Worm (Caenorhabditis elegans) whole organism, L3 larva: ENCODE results near the gene chil-22.
"Not testable (repeated sequence)": the region's sequence is repeated elsewhere in the genome, so short reads cannot be mapped to it uniquely, and the experiment has no call there.

ENCODE experiments used
- ZK546.5 ChIP-seq: sonication (generic microtip); optimal IDR thresholded peaks from 2 replicates; lab custom pipeline; 2017; ENCODE audit warnings: missing biosample characterization, missing genetic modification characterization
- ama-1 ChIP-seq: fragments of 150-350 bp; optimal IDR thresholded peaks from 2 replicates; lab custom pipeline; 2018
- ceh-16 ChIP-seq: sonication (generic microtip); optimal IDR thresholded peaks from 2 replicates; lab custom pipeline; 2017; ENCODE audit warnings: missing biosample characterization, missing genetic modification characterization
- ceh-82 ChIP-seq: fragments of 150-350 bp; optimal IDR thresholded peaks from 2 replicates; lab custom pipeline; 2014; ENCODE audit warnings: missing biosample characterization, missing genetic modification characterization
- daf-12 ChIP-seq: fragments of 150-350 bp; optimal IDR thresholded peaks from 2 replicates; lab custom pipeline; 2014; ENCODE audit warnings: missing biosample characterization, missing genetic modification reagents, missing genetic modification characterization
- egl-27 ChIP-seq: sonication (generic microtip); optimal IDR thresholded peaks from 4 replicates; lab custom pipeline; 2017; ENCODE audit warnings: missing biosample characterization, missing genetic modification reagents, missing genetic modification characterization
- egl-5 ChIP-seq: fragments of 150-350 bp; optimal IDR thresholded peaks from 2 replicates; lab custom pipeline; 2017; ENCODE audit warnings: missing biosample characterization, missing genetic modification reagents, missing genetic modification characterization, inconsistent platforms
- elt-1 ChIP-seq: fragments of 150-350 bp; optimal IDR thresholded peaks from 2 replicates; lab custom pipeline; 2014; ENCODE audit warnings: missing biosample characterization, missing genetic modification characterization
- elt-2 ChIP-seq: sonication (generic microtip); optimal IDR thresholded peaks from 2 replicates; lab custom pipeline; 2016; ENCODE audit warnings: missing genetic modification reagents, mild to moderate bottlenecking, missing genetic modification characterization, missing compliant biosample characterization
- elt-3 ChIP-seq, 3 experiments: fragments of 150-350 bp in 1 of 3; sonication (generic microtip) in 2 of 3; optimal IDR thresholded peaks; 2 replicates in 2 of 3; 4 replicates in 1 of 3; lab custom pipeline; 2014 to 2017; ENCODE audit warnings: missing biosample characterization in 3 of 3, missing genetic modification characterization in 3 of 3
- eor-1 ChIP-seq, 2 experiments: fragments of 150-350 bp; optimal IDR thresholded peaks; 2 replicates each; lab custom pipeline; 2014 to 2018; ENCODE audit warnings: missing biosample characterization in 2 of 2, missing genetic modification characterization in 2 of 2
- fkh-2 ChIP-seq: fragments of 150-350 bp; optimal IDR thresholded peaks from 2 replicates; lab custom pipeline; 2014; ENCODE audit warnings: missing biosample characterization, missing genetic modification reagents, missing genetic modification characterization
- fos-1 ChIP-seq: fragments of 150-350 bp; optimal IDR thresholded peaks from 2 replicates; lab custom pipeline; 2014; ENCODE audit warnings: missing biosample characterization, missing genetic modification characterization
- jun-1 ChIP-seq: fragments of 150-350 bp; optimal IDR thresholded peaks from 2 replicates; lab custom pipeline; 2014; ENCODE audit warnings: missing biosample characterization, missing genetic modification reagents, missing genetic modification characterization
- mdl-1 ChIP-seq: fragments of 150-350 bp; optimal IDR thresholded peaks from 2 replicates; lab custom pipeline; 2014; ENCODE audit warnings: missing biosample characterization, missing genetic modification characterization
- nfya-1 ChIP-seq: sonication (generic microtip); optimal IDR thresholded peaks from 2 replicates; lab custom pipeline; 2017; ENCODE audit warnings: missing genetic modification characterization, mild to moderate bottlenecking, missing compliant biosample characterization, antibody characterized with exemption, moderate library complexity; ENCODE audit not compliant: insufficient read depth
- nhr-237 ChIP-seq: fragments of 150-350 bp; optimal IDR thresholded peaks from 2 replicates; lab custom pipeline; 2014; ENCODE audit warnings: missing biosample characterization, missing genetic modification characterization
- nhr-28 ChIP-seq: fragments of 150-350 bp; optimal IDR thresholded peaks from 2 replicates; lab custom pipeline; 2014; ENCODE audit warnings: missing biosample characterization, missing genetic modification characterization
- nhr-67 ChIP-seq: fragments of 150-350 bp; optimal IDR thresholded peaks from 2 replicates; lab custom pipeline; 2014; ENCODE audit warnings: missing biosample characterization, missing genetic modification characterization
- nhr-76 ChIP-seq: fragments of 150-350 bp; sonication (generic microtip); optimal IDR thresholded peaks from 5 replicates; lab custom pipeline; 2014; ENCODE audit warnings: missing biosample characterization, missing genetic modification characterization
- nhr-77 ChIP-seq: fragments of 150-350 bp; optimal IDR thresholded peaks from 2 replicates; lab custom pipeline; 2014; ENCODE audit warnings: missing biosample characterization, missing genetic modification characterization
- pha-4 ChIP-seq: fragments of 150-350 bp; optimal IDR thresholded peaks from 2 replicates; lab custom pipeline; 2014; ENCODE audit warnings: missing biosample characterization, missing genetic modification reagents, missing genetic modification characterization
- pqm-1 ChIP-seq: fragments of 150-350 bp; optimal IDR thresholded peaks from 2 replicates; lab custom pipeline; 2017; ENCODE audit warnings: missing biosample characterization, missing genetic modification characterization, inconsistent platforms
- sea-2 ChIP-seq: fragments of 150-350 bp; sonication (generic microtip); optimal IDR thresholded peaks from 4 replicates; lab custom pipeline; 2014; ENCODE audit warnings: missing biosample characterization, missing genetic modification reagents, missing genetic modification characterization
- skn-1 ChIP-seq: fragments of 150-350 bp; optimal IDR thresholded peaks from 2 replicates; lab custom pipeline; 2014; ENCODE audit warnings: missing biosample characterization, missing genetic modification characterization
- snpc-4 ChIP-seq: fragments of 150-350 bp; optimal IDR thresholded peaks from 2 replicates; lab custom pipeline; 2014; ENCODE audit warnings: missing biosample characterization, missing genetic modification characterization
- unc-62 ChIP-seq: fragments of 150-350 bp; sonication (generic microtip); optimal IDR thresholded peaks from 4 replicates; lab custom pipeline; 2014; ENCODE audit warnings: missing biosample characterization, missing genetic modification reagents, missing genetic modification characterization
- zag-1 ChIP-seq: fragments of 150-350 bp; optimal IDR thresholded peaks from 2 replicates; lab custom pipeline; 2014; ENCODE audit warnings: missing biosample characterization, missing genetic modification characterization
- ztf-4 ChIP-seq: fragments of 150-350 bp; optimal IDR thresholded peaks from 2 replicates; lab custom pipeline; 2014; ENCODE audit warnings: missing biosample characterization, missing genetic modification characterization

Gene chil-22

DNA sequence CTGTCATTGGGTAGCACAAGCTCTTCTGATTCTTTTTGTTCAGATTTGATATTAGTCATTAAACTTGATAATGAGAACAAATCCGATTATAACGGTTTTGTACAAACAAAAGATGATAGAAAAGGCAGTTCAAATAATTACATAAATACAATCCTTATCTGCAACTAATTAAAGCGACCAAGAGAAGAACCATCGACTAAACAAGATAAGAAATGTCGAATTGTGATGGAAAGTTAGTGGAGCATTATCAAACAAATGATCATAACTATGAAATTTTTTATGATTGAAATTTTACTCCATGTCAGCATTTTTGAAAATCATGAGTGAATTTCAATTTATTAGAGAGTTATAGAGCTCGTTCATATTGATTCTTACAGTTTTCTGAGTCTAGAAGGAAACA lies 2.4 kb upstream of the chil-22 start, which contains the start of gene chil-23:
Gene chil-23, minus strand, starts transcription at position 198 of the 400 bp plus-strand sequence.
- TF ChIP-seq pqm-1 (tag; lab: Kevin White, UChicago) (peak; percentile 97), skn-1 (no peak), pha-4 (tag; lab: Kevin White, UChicago) (peak; percentile 49), ztf-4 (no peak), elt-2 (tag; lab: Kevin White, UChicago) (peak; percentile 96), jun-1 (peak; percentile 82)
- TF ChIP-seq, all 47 proteins: peak for 4

DNA sequence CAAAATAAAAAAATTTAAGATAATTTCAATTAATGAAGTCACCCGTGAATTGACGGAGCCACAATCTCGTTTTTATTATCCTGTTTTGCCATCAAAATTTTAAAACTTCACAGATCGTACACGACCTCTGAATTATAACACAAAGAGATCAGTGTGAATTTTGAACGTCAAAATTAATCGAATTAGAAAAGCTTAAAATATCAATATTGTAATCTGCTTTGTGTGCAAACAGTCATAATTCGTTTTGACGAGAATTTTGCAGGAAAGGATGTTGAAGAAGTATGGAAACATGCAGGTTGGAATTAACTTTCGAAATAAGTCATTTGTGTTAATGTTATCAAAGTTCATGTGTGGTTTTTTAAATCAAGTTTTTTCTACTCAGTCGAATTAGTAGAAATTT lies 4.1 kb downstream of the chil-22 start, which contains the start of gene chil-21:
Gene chil-21, minus strand, starts transcription at position 101 of the 400 bp plus-strand sequence.
- TF ChIP-seq nhr-77, pqm-1, ceh-82 (tag; lab: Kevin White, UChicago): not testable (repeated sequence)

DNA sequence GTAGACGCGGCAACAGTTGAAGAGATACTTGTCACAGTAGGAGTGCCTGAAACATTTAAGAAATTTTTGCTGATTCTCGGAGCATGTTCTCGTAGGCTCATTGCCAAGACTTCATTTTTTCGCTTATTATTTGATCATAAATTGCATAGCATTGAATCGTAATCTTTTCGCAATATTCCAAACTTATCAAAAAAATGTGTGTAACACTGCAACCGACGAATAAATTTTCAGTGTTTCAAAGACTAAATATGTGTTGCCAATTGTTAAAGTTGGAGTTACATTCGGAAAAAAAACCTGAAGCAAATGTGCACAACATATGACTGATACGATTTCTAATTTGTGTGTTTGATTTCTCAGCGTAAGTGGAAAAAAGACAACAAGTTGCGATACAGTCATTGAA lies 6.5 kb downstream of the chil-22 start, which contains the start of gene R09D1.14:
Gene R09D1.14, minus strand, starts transcription at position 101 of the 400 bp plus-strand sequence.
- TF ChIP-seq eor-1 (tag; optimal IDR thresholded peaks at IDR 0.05; lab: Kevin White, UChicago); nhr-67 (tag; lab: Kevin White, UChicago); ceh-82 (tag; lab: Kevin White, UChicago): not testable (repeated sequence)

DNA sequence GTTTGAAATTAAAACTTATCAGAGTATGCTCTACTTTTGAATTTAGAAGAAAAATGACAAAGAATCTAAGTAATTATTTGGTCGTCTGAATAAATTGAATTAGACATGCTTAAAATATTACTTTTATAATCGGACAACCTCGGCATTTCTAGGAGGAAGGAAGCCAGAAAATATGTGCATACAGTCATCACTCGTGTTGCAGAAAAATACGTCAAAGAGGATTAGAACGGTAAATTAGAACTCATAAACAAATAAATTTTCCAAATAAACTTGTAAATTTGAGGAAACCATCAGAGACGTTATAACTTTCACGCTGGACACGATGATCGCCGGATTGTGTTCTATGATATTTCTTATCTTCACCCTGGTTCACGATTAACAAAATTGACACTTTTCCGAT lies 11.7 kb downstream of the chil-22 start, which contains the start of gene chil-19:
Gene chil-19, minus strand, starts transcription at position 101 of the 400 bp plus-strand sequence.
- TF ChIP-seq unc-62 (GFP tag; lab: Kevin White, UChicago) (no peak), pha-4 (tag; lab: Kevin White, UChicago) (no peak), elt-3 (tag; optimal IDR thresholded peaks at IDR 0.05; lab: Kevin White, UChicago) (no peak), nhr-76 (tag; lab: Kevin White, UChicago) (no peak), sea-2 (GFP tag; lab: Kevin White, UChicago) (no peak), ztf-4 (no peak)

DNA sequence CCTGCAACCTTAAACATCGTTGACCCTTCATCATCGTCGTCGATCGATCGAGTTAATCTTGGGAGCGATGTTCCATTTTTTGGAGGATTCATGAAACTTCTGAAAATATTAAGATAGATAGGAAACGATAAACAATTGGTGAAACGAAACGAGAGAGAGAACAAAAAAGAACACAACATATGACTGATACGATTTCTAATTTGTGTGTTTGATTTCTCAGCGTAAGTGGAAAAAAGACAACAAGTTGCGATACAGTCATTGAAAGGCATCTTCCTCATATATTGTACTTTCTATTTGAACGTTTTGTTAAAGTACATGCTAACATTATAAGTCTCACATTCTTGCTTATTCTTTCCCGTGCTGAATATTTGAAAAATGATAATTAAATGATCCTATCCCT lies 13.8 kb downstream of the chil-22 start, which contains the start of gene R09D1.12:
Gene R09D1.12, minus strand, starts transcription at position 101 of the 400 bp plus-strand sequence.
- not testable (repeated sequence) for TF ChIP-seq mdl-1; nfya-1 (tag; lab: Kevin White, UChicago); ama-1 (lab: Kevin White, UChicago)
- TF ChIP-seq, all 47 proteins: peak for 0; not testable (repeated sequence) for 47

DNA sequence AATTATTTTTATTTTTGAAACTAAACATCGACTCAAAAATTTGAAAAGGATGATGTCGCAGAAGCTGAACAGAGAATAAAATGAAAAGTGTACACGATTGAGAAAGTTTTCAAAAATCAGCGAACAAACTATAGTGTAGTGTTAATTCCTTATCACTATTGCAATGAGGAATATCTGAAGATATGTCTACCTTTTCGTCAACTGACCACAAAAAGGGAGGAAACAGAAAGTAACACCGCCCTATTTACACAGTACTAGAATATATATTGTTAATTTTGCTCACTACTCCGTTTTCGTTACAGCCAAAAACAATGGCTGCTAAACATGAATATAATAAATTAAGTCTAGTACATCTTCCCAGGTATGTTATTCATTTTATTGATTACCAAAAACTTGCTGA lies 18.0 kb downstream of the chil-22 start, which contains the start of gene chil-18:
Gene chil-18, plus strand, starts transcription at position 301 of the 400 bp plus-strand sequence.
- TF ChIP-seq ceh-16 (tag; lab: Kevin White, UChicago): no peak
- TF ChIP-seq daf-12 (tag; lab: Kevin White, UChicago): no peak
- TF ChIP-seq unc-62 (GFP tag; lab: Kevin White, UChicago): no peak
- no peak for TF ChIP-seq nhr-77 (tag; lab: Kevin White, UChicago)
- TF ChIP-seq fkh-2: no peak
- TF ChIP-seq ama-1 (lab: Kevin White, UChicago): no peak
- TF ChIP-seq elt-2 (tag; lab: Kevin White, UChicago): no peak
- no peak for TF ChIP-seq egl-27 (tag; lab: Kevin White, UChicago)
- TF ChIP-seq nhr-237 (tag; lab: Kevin White, UChicago): no peak
- no peak for TF ChIP-seq nhr-28 (tag; lab: Kevin White, UChicago)
- TF ChIP-seq fos-1 (tag; lab: Kevin White, UChicago): no peak
- TF ChIP-seq zag-1 (tag; lab: Kevin White, UChicago): no peak
- TF ChIP-seq elt-1: no peak
- no peak for TF ChIP-seq skn-1
- TF ChIP-seq, all 47 proteins: peak for 0

DNA sequence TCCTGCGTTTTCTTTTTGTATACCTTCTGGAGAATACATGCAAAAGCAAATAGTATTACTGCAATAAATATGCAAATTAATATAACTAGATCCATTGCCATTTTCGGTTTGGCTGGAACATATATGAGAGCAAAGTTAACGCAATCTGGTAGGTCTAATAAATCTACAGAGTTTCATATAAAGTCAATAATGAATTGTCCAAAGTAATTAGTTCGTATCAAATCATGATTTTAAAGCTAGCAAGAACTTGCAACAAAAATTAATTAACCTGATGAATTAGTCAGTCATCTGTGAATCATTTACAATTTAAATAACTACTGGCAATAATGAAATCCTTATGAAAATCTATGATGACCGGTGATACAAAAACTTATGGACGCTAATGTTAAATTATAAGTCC lies 20.6 kb downstream of the chil-22 start, which contains the start of gene R09D1.13:
Gene R09D1.13, minus strand, starts transcription at position 101 of the 400 bp plus-strand sequence.
- TF ChIP-seq egl-27 (tag; lab: Kevin White, UChicago): no peak
- no peak for TF ChIP-seq nhr-237 (tag; lab: Kevin White, UChicago)
- TF ChIP-seq egl-5 (tag; lab: Kevin White, UChicago): no peak
- no peak for TF ChIP-seq snpc-4 (tag; lab: Kevin White, UChicago)
- no peak for TF ChIP-seq ZK546.5 (tag; lab: Kevin White, UChicago)
- TF ChIP-seq ceh-82 (tag; lab: Kevin White, UChicago): no peak
